Worm (Caenorhabditis elegans) whole organism, young adult: ENCODE results near the gene Y41D4A.3.

ENCODE experiments used
- ama-1 ChIP-seq, 3 experiments: fragments of 150-350 bp in 1 of 3; sonication (generic microtip) in 2 of 3; optimal IDR thresholded peaks; 2 replicates each; lab custom pipeline; 2014 to 2018; ENCODE audit warnings: missing biosample characterization in 2 of 3, missing genetic modification characterization in 2 of 3, missing genetic modification reagents in 2 of 3
- atf-7 ChIP-seq: sonication (generic microtip); optimal IDR thresholded peaks from 2 replicates; lab custom pipeline; 2017; ENCODE audit warnings: mild to moderate bottlenecking, missing genetic modification characterization, missing compliant biosample characterization
- attf-3 ChIP-seq: fragments of 200-800 bp; sonication (Bioruptor generic); conservative IDR thresholded peaks from 2 replicates; pipeline ENCODE4 v1.3.6; 2022; ENCODE audit warnings: missing genetic modification reagents, missing genetic modification characterization, missing compliant biosample characterization
- ceh-27 ChIP-seq: fragments of 200-800 bp; sonication (Bioruptor generic); optimal IDR thresholded peaks from 2 replicates; lab custom pipeline; 2018; ENCODE audit warnings: mild to moderate bottlenecking, missing genetic modification characterization, moderate library complexity, missing compliant biosample characterization
- lin-35 ChIP-seq, 3 experiments: fragments of 150-350 bp in 2 of 3; sonication (generic microtip) in 1 of 3; optimal IDR thresholded peaks; 2 replicates each; lab custom pipeline; 2014 to 2018; ENCODE audit warnings: missing biosample characterization in 3 of 3, missing genetic modification characterization in 3 of 3, missing genetic modification reagents in 3 of 3
- madf-8 ChIP-seq: fragments of 200-800 bp; sonication (Bioruptor generic); conservative IDR thresholded peaks from 2 replicates; pipeline ENCODE4 v1.3.6; 2022; ENCODE audit warnings: missing genetic modification reagents, missing genetic modification characterization, missing compliant biosample characterization
- mxl-1 ChIP-seq: sonication (generic microtip); optimal IDR thresholded peaks from 2 replicates; lab custom pipeline; 2016; ENCODE audit warnings: missing genetic modification characterization, missing compliant biosample characterization
- nfya-2 ChIP-seq: fragments of 200-800 bp; sonication (Bioruptor generic); IDR thresholded peaks from 2 replicates; pipeline ENCODE4 v1.3.6; 2022; ENCODE audit warnings: missing genetic modification reagents, missing genetic modification characterization, missing compliant biosample characterization
- sea-2 ChIP-seq: fragments of 200-800 bp; sonication (Bioruptor generic); IDR thresholded peaks from 2 replicates; pipeline ENCODE4 v1.3.6; 2022; ENCODE audit warnings: missing genetic modification characterization, missing compliant biosample characterization

- TF ChIP-seq sea-2 (GFP tag; lab: Robert Waterston, UW) (no peak), ceh-27 (GFP tag; lab: Kevin White, UChicago) (no peak), nfya-2 (GFP tag; lab: Robert Waterston, UW) (no peak), madf-8 (GFP tag; lab: Robert Waterston, UW) (no peak), lin-35 (GFP tag; optimal IDR thresholded peaks at IDR 0.05; lab: Kevin White, UChicago) (no peak), atf-7 (tag; lab: Kevin White, UChicago) (no peak), attf-3 (GFP tag; lab: Robert Waterston, UW) (no peak), ama-1 (optimal IDR thresholded peaks at IDR 0.05; lab: Kevin White, UChicago) (no peak), ama-1 (GFP tag; optimal IDR thresholded peaks at IDR 0.05; lab: Kevin White, UChicago) (no peak), mxl-1 (tag; lab: Kevin White, UChicago) (no peak)
These were observed 27.7 kb upstream of the Y41D4A.3 start, which contains the start of gene K08D12.8 for ce11 chrIV:1725888-1726287.
